Worm (Caenorhabditis elegans): ENCODE measurements around the gene mrpl-36.

ce11 chrIII:9851547-9851946 is 3.6 kb upstream of the mrpl-36 start, which contains the start of gene K11H3.3:
- TF ChIP-seq fos-1 (tag; optimal IDR thresholded peaks at IDR 0.05): no peak
- no peak for TF ChIP-seq nhr-237 (tag; optimal IDR thresholded peaks at IDR 0.05)
- TF ChIP-seq ceh-90 (tag; optimal IDR thresholded peaks at IDR 0.05): no peak
- no peak for TF ChIP-seq tbx-2 (tag; optimal IDR thresholded peaks at IDR 0.05)
- TF ChIP-seq fkh-8 (tag; optimal IDR thresholded peaks at IDR 0.05): no peak
- TF ChIP-seq egl-27 (tag; optimal IDR thresholded peaks at IDR 0.05): no peak
- no peak for TF ChIP-seq ztf-11 (tag; optimal IDR thresholded peaks at IDR 0.05)
- TF ChIP-seq pqm-1 (tag; optimal IDR thresholded peaks at IDR 0.05): no peak
- no peak for TF ChIP-seq efl-3 (GFP tag; optimal IDR thresholded peaks at IDR 0.05)
- TF ChIP-seq unc-130 (tag; optimal IDR thresholded peaks at IDR 0.05): no peak
- TF ChIP-seq mdl-1 (tag; optimal IDR thresholded peaks at IDR 0.05): no peak
